Fruit fly (Drosophila melanogaster) Kc167 (cell line): ENCODE measurements around the gene Amt.

Experiments
- Sin3A ChIP-seq: fragments of >200 bp; optimal IDR thresholded peaks from 2 replicates; lab custom pipeline; 2018; ENCODE audit warnings: missing external identifiers
- h ChIP-seq: fragments of >200 bp; optimal IDR thresholded peaks from 3 replicates; lab custom pipeline; 2018; ENCODE audit warnings: missing external identifiers
- insv ChIP-seq: fragments of >200 bp; optimal IDR thresholded peaks from 3 replicates; lab custom pipeline; 2018; ENCODE audit warnings: missing external identifiers
- psq ChIP-seq: fragments of >200 bp; optimal IDR thresholded peaks from 2 replicates; lab custom pipeline; 2017; ENCODE audit warnings: missing external identifiers
- ttk ChIP-seq: sonication (Bioruptor generic); optimal IDR thresholded peaks from 2 replicates; lab custom pipeline; 2017; ENCODE audit warnings: missing external identifiers

DNA sequence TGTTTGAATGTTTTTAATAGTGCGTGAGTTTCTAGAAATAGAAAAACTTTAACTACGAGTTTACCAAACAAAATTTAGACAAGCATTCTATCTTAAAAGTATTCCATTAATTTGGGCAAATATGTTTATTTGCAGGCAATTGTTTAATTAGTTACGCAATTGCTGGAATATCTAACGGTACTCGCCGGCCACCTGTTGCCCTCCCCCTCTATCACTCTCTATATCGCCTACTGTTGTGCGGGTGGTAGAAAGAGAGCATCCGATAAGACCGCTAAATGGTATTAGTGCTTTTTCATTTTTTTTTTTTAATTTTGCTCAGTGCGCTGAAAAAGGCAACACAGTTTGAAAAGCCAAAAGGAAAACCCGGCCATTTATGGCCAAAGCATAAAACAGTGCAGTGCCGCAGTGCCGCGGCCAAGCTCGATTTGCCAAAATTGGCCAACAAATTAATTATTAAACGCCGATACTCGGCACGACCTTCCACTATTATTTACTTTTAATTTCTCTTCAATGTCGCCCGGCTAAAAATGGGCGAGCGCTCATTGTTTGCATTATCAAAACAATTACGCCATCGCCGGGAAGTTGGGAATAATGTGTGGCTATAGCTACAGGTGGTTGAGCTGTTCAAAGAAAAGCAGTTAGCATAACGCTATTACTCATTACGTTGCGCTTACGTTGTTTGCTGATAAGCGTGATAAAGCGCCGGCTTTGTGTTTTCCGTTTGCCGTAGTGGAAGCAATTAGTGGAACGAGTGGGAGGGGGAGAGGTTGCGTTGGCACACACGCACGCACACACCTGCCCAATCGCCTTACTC is 41.1 kb upstream of the Amt start:
- TF ChIP-seq Sin3A (no peak), insv (lab: Kevin White, UChicago) (no peak), h (lab: Kevin White, UChicago) (no peak), ttk (lab: Kevin White, UChicago) (no peak), psq (no peak)
